Fruit fly (Drosophila melanogaster) whole organism, embryonic: ENCODE data around the gene DCTN6-p27.
A peak's percentile ranks its signal among the peaks of the same experiment; 100 is the strongest.

Experiments used
- ATbp ChIP-seq: fragments of 200-800 bp; sonication (Bioruptor generic); optimal IDR thresholded peaks from 2 replicates; lab custom pipeline; 2017; ENCODE audit warnings: missing biosample characterization, mild to moderate bottlenecking, missing genetic modification characterization, missing genetic modification reagents
- Abd-B ChIP-seq: fragments of 200-800 bp; sonication (Bioruptor generic); optimal IDR thresholded peaks from 2 replicates; lab custom pipeline; 2018; ENCODE audit warnings: missing biosample characterization, mild to moderate bottlenecking, missing genetic modification characterization, moderate library complexity
- Atf3 ChIP-seq: fragments of 200-800 bp; sonication (Bioruptor generic); optimal IDR thresholded peaks from 3 replicates; lab custom pipeline; 2016; ENCODE audit warnings: missing biosample characterization, missing genetic modification characterization
- Blimp-1 ChIP-seq: fragments of 200-800 bp; sonication (Bioruptor generic); optimal IDR thresholded peaks from 3 replicates; lab custom pipeline; 2018; ENCODE audit warnings: missing biosample characterization, missing genetic modification characterization, mild to moderate bottlenecking, moderate library complexity, missing genetic modification reagents
- CG10209 ChIP-seq: fragments of 200-800 bp; sonication (Bioruptor generic); optimal IDR thresholded peaks from 3 replicates; lab custom pipeline; 2017; ENCODE audit warnings: missing biosample characterization, mild to moderate bottlenecking, missing genetic modification characterization, missing genetic modification reagents
- CG1024 ChIP-seq: fragments of 200-800 bp; sonication (Bioruptor generic); IDR thresholded peaks from 2 replicates; pipeline ENCODE4 v1.3.6; 2022; ENCODE audit warnings: missing biosample characterization, missing genetic modification characterization
- CG11398 ChIP-seq: fragments of 200-800 bp; sonication (Bioruptor generic); optimal IDR thresholded peaks from 2 replicates; lab custom pipeline; 2016; ENCODE audit warnings: missing biosample characterization, missing genetic modification characterization
- CG11560 ChIP-seq: fragments of 200-800 bp; sonication (Bioruptor generic); IDR thresholded peaks from 3 replicates; pipeline ENCODE4 v1.3.6; 2022; ENCODE audit warnings: missing biosample characterization, missing genetic modification characterization
- CG12769 ChIP-seq: fragments of 200-800 bp; sonication (Bioruptor generic); optimal IDR thresholded peaks from 2 replicates; lab custom pipeline; 2019; ENCODE audit warnings: missing biosample characterization, mild to moderate bottlenecking, missing genetic modification characterization, moderate library complexity
- CG13296 ChIP-seq: fragments of 200-800 bp; sonication (Bioruptor generic); optimal IDR thresholded peaks from 3 replicates; lab custom pipeline; 2018; ENCODE audit warnings: missing biosample characterization, mild to moderate bottlenecking, missing genetic modification characterization
- CG14014 ChIP-seq: fragments of 200-800 bp; sonication (Bioruptor generic); IDR thresholded peaks from 2 replicates; pipeline ENCODE4 v1.3.6; 2022; ENCODE audit warnings: missing biosample characterization, missing genetic modification characterization
- CG15696 ChIP-seq: fragments of 200-800 bp; sonication (Bioruptor generic); optimal IDR thresholded peaks from 2 replicates; lab custom pipeline; 2019; ENCODE audit warnings: missing biosample characterization, mild to moderate bottlenecking, missing genetic modification characterization, moderate library complexity
- CG18262 ChIP-seq: fragments of 200-800 bp; optimal IDR thresholded peaks from 3 replicates; lab custom pipeline; 2019; ENCODE audit warnings: missing biosample characterization, mild to moderate bottlenecking, missing genetic modification characterization, moderate library complexity
- CG18619 ChIP-seq: fragments of 200-800 bp; sonication (Bioruptor generic); optimal IDR thresholded peaks from 3 replicates; lab custom pipeline; 2017; ENCODE audit warnings: missing biosample characterization, mild to moderate bottlenecking, missing genetic modification characterization
- CG2129 ChIP-seq: fragments of 200-800 bp; sonication (Bioruptor generic); IDR thresholded peaks from 2 replicates; pipeline ENCODE4 v1.3.6; 2022; ENCODE audit warnings: missing biosample characterization, missing genetic modification characterization; ENCODE audit not compliant: partially characterized antibody
- CG2678 ChIP-seq: fragments of 200-800 bp; sonication (Bioruptor generic); optimal IDR thresholded peaks from 3 replicates; lab custom pipeline; 2019; ENCODE audit warnings: missing biosample characterization, mild to moderate bottlenecking, missing genetic modification characterization, moderate library complexity
- CG31441 ChIP-seq: fragments of 200-800 bp; sonication (Bioruptor generic); IDR thresholded peaks from 2 replicates; pipeline ENCODE4 v1.3.6; 2022; ENCODE audit warnings: missing biosample characterization, missing genetic modification characterization
- CG33213 ChIP-seq: fragments of 200-800 bp; sonication (Bioruptor generic); optimal IDR thresholded peaks from 3 replicates; lab custom pipeline; 2016; ENCODE audit warnings: missing biosample characterization, missing genetic modification characterization
- CG43689 ChIP-seq: fragments of 200-800 bp; sonication (Bioruptor generic); IDR thresholded peaks from 2 replicates; pipeline ENCODE4 v1.3.6; 2022; ENCODE audit warnings: missing biosample characterization, missing genetic modification characterization
- CG7357 ChIP-seq: fragments of 200-800 bp; sonication (Bioruptor generic); IDR thresholded peaks from 3 replicates; pipeline ENCODE4 v1.3.6; 2022; ENCODE audit warnings: missing biosample characterization, missing genetic modification characterization
- CG7556 ChIP-seq: fragments of 200-800 bp; sonication (Bioruptor generic); optimal IDR thresholded peaks from 2 replicates; lab custom pipeline; 2017; ENCODE audit warnings: missing biosample characterization, mild to moderate bottlenecking, missing genetic modification characterization
- CG8089 ChIP-seq: fragments of 200-800 bp; sonication (Bioruptor generic); optimal IDR thresholded peaks from 3 replicates; lab custom pipeline; 2016; ENCODE audit warnings: missing biosample characterization, missing genetic modification characterization
- Camta ChIP-seq: fragments of 200-800 bp; sonication (Bioruptor generic); optimal IDR thresholded peaks from 2 replicates; lab custom pipeline; 2016; ENCODE audit warnings: missing biosample characterization, missing genetic modification characterization
- Dbx ChIP-seq: fragments of 200-800 bp; sonication (Bioruptor generic); IDR thresholded peaks from 3 replicates; pipeline ENCODE4 v1.3.6; 2022; ENCODE audit warnings: missing biosample characterization, missing genetic modification characterization
- Dek ChIP-seq: fragments of 200-800 bp; sonication (Bioruptor generic); optimal IDR thresholded peaks from 3 replicates; lab custom pipeline; 2019; ENCODE audit warnings: missing biosample characterization, mild to moderate bottlenecking, missing genetic modification characterization, moderate library complexity
- Dip3 ChIP-seq: fragments of 200-800 bp; sonication (Bioruptor generic); optimal IDR thresholded peaks from 3 replicates; lab custom pipeline; 2016; ENCODE audit warnings: missing biosample characterization, missing genetic modification characterization
- Drgx ChIP-seq: fragments of 200-800 bp; sonication (Bioruptor generic); IDR thresholded peaks from 2 replicates; pipeline ENCODE4 v1.3.6; 2022; ENCODE audit warnings: missing biosample characterization, missing genetic modification characterization
- Hmr ChIP-seq: fragments of 200-800 bp; sonication (Bioruptor generic); optimal IDR thresholded peaks from 3 replicates; lab custom pipeline; 2017; ENCODE audit warnings: mild to moderate bottlenecking, missing biosample characterization, missing genetic modification reagents, missing genetic modification characterization
- Jarid2 ChIP-seq: fragments of 200-800 bp; sonication (Bioruptor generic); optimal IDR thresholded peaks from 3 replicates; lab custom pipeline; 2017; ENCODE audit warnings: mild to moderate bottlenecking, missing biosample characterization, missing genetic modification reagents, missing genetic modification characterization
- Mrtf ChIP-seq: fragments of 200-800 bp; sonication (Bioruptor generic); IDR thresholded peaks from 3 replicates; pipeline ENCODE4 v1.3.6; 2022; ENCODE audit warnings: missing biosample characterization, missing genetic modification characterization
- Rx ChIP-seq: fragments of 200-800 bp; sonication (Bioruptor generic); IDR thresholded peaks from 2 replicates; pipeline ENCODE4 v1.3.6; 2022; ENCODE audit warnings: missing biosample characterization, missing genetic modification characterization
- Spps ChIP-seq: fragments of 200-800 bp; sonication (Bioruptor generic); optimal IDR thresholded peaks from 2 replicates; lab custom pipeline; 2018; ENCODE audit warnings: missing biosample characterization, mild to moderate bottlenecking, missing genetic modification characterization
- Xrp1 ChIP-seq: fragments of 200-800 bp; sonication (Bioruptor generic); IDR thresholded peaks from 2 replicates; pipeline ENCODE4 v1.3.6; 2022; ENCODE audit warnings: missing biosample characterization, missing genetic modification characterization
- emc ChIP-seq: fragments of 200-800 bp; sonication (Bioruptor generic); optimal IDR thresholded peaks from 2 replicates; lab custom pipeline; 2016; ENCODE audit warnings: missing biosample characterization, missing genetic modification characterization
- fu2 ChIP-seq: fragments of 200-800 bp; sonication (Bioruptor generic); optimal IDR thresholded peaks from 2 replicates; lab custom pipeline; 2016; ENCODE audit warnings: missing biosample characterization, missing genetic modification characterization
- gcm ChIP-seq: fragments of 200-800 bp; sonication (Bioruptor generic); optimal IDR thresholded peaks from 2 replicates; lab custom pipeline; 2019; ENCODE audit warnings: missing biosample characterization, mild to moderate bottlenecking, missing genetic modification characterization, moderate library complexity
- gsb ChIP-seq: fragments of 200-800 bp; sonication (Bioruptor generic); IDR thresholded peaks from 2 replicates; pipeline ENCODE4 v1.3.6; 2022; ENCODE audit warnings: missing biosample characterization, missing genetic modification characterization
- gsb-n ChIP-seq: fragments of 200-800 bp; sonication (Bioruptor generic); optimal IDR thresholded peaks from 3 replicates; lab custom pipeline; 2018; ENCODE audit warnings: missing biosample characterization, mild to moderate bottlenecking, missing genetic modification characterization
- hb ChIP-seq: fragments of 200-800 bp; sonication (Bioruptor generic); IDR thresholded peaks from 3 replicates; pipeline ENCODE4 v1.3.6; 2022; ENCODE audit warnings: missing biosample characterization, missing genetic modification characterization; ENCODE audit not compliant: partially characterized antibody
- klu ChIP-seq: fragments of 200-800 bp; sonication (Bioruptor generic); IDR thresholded peaks from 2 replicates; pipeline ENCODE4 v1.3.6; 2022; ENCODE audit warnings: missing biosample characterization, missing genetic modification characterization
- p53 ChIP-seq: fragments of 200-800 bp; sonication (Bioruptor generic); optimal IDR thresholded peaks from 2 replicates; lab custom pipeline; 2016; ENCODE audit warnings: missing biosample characterization, missing genetic modification characterization
- pan ChIP-seq, 4 experiments: fragments of >200 bp in 3 of 4; fragments of 200-800 bp in 1 of 4; sonication (Bioruptor generic) in 1 of 4; optimal IDR thresholded peaks in 3 of 4; IDR thresholded peaks in 1 of 4; 2 replicates each; pipeline versions ENCODE4 v1.3.6 to Lab custom; 2017 to 2022; ENCODE audit warnings: missing biosample characterization in 2 of 4, missing genetic modification characterization in 2 of 4, mixed read lengths in 1 of 4
- row ChIP-seq: fragments of 200-800 bp; sonication (Bioruptor generic); IDR thresholded peaks from 3 replicates; pipeline ENCODE4 v1.3.6; 2022; ENCODE audit warnings: missing biosample characterization, missing genetic modification characterization
- slp2 ChIP-seq: fragments of 200-800 bp; sonication (Bioruptor generic); optimal IDR thresholded peaks from 2 replicates; lab custom pipeline; 2016; ENCODE audit warnings: missing biosample characterization, missing genetic modification characterization
- stwl ChIP-seq: fragments of 200-800 bp; sonication (Bioruptor generic); optimal IDR thresholded peaks from 3 replicates; lab custom pipeline; 2018; ENCODE audit warnings: missing biosample characterization, mild to moderate bottlenecking, missing genetic modification characterization, moderate library complexity
- tin ChIP-seq: fragments of 200-800 bp; sonication (Bioruptor generic); optimal IDR thresholded peaks from 3 replicates; lab custom pipeline; 2016; ENCODE audit warnings: missing biosample characterization, missing genetic modification characterization
- unc-4 ChIP-seq: fragments of 200-800 bp; sonication (Bioruptor generic); IDR thresholded peaks from 2 replicates; pipeline ENCODE4 v1.3.6; 2022; ENCODE audit warnings: missing biosample characterization, missing genetic modification characterization; ENCODE audit not compliant: partially characterized antibody

Gene DCTN6-p27

dm6 chr2L:19133465-19134365 is 1.6 kb downstream of the DCTN6-p27 start, which contains the start of gene brat (continued):
- TF ChIP-seq p53 (GFP tag; lab: Kevin White, UChicago) = peak; percentile 59
- TF ChIP-seq CG8089 (GFP tag; lab: Kevin White, UChicago) = peak; percentile 21
- TF ChIP-seq CG2129 (GFP tag; lab: Robert Waterston, UW) = peak; percentile 91
- TF ChIP-seq Spps = no peak
- TF ChIP-seq ATbp (GFP tag; lab: Kevin White, UChicago) = no peak
- TF ChIP-seq gcm (GFP tag; lab: Kevin White, UChicago) = no peak
- TF ChIP-seq Hmr = peak; percentile 67
- peak; percentile 47 for TF ChIP-seq tin (GFP tag; lab: Kevin White, UChicago)
- peak; percentile 44 for TF ChIP-seq Atf3 (GFP tag; lab: Kevin White, UChicago)
- TF ChIP-seq row (GFP tag; lab: Robert Waterston, UW) = peak; percentile 83
- peak; percentile 44 for TF ChIP-seq fu2 (GFP tag; lab: Kevin White, UChicago)
- peak; percentile 6 for TF ChIP-seq gsb-n (tag; lab: Kevin White, UChicago)
- TF ChIP-seq gsb = no peak
- TF ChIP-seq Jarid2 (GFP tag; lab: Kevin White, UChicago) = no peak
- peak; percentile 15 for TF ChIP-seq CG10209 (GFP tag; lab: Kevin White, UChicago)
- TF ChIP-seq CG7556 (GFP tag; lab: Kevin White, UChicago) = peak; percentile 1
- peak; percentile 47 for TF ChIP-seq CG33213
- peak; percentile 69 for TF ChIP-seq CG7357 (GFP tag; lab: Robert Waterston, UW)
- TF ChIP-seq CG13296 (GFP tag; lab: Kevin White, UChicago) = no peak
- no peak for TF ChIP-seq pan (optimal IDR thresholded peaks at IDR 0.05; lab: Kevin White, UChicago)
- TF ChIP-seq pan (GFP tag; optimal IDR thresholded peaks at IDR 0.05 in 1 of 2, IDR thresholded peaks at IDR 0.05 in 1 of 2) = no peak
- TF ChIP-seq CG1024 (GFP tag; lab: Robert Waterston, UW) = no peak
- TF ChIP-seq Mrtf = no peak
- TF ChIP-seq CG14014 (GFP tag; lab: Robert Waterston, UW) = peak; percentile 38; the same call in 1 of the 2 replicates
- TF ChIP-seq hb (GFP tag; lab: Robert Waterston, UW) = peak; percentile 85; the same call in 2 of the 3 replicates
- no peak for TF ChIP-seq CG43689 (GFP tag; lab: Robert Waterston, UW)
- peak; percentile 62 for TF ChIP-seq CG2678
- TF ChIP-seq CG18619 (GFP tag; lab: Kevin White, UChicago) = no peak
- 0 out of 3 replicates have a peak, but pooled peaks have one; percentile 22 for TF ChIP-seq Dbx (GFP tag; lab: Robert Waterston, UW)
- TF ChIP-seq CG12769 = no peak
- TF ChIP-seq klu (GFP tag; lab: Robert Waterston, UW) = no peak
- peak; percentile 80 for TF ChIP-seq stwl (tag; lab: Kevin White, UChicago)
- peak; percentile 89 for TF ChIP-seq unc-4 (GFP tag; lab: Robert Waterston, UW)
- peak; percentile 13 for TF ChIP-seq CG11398 (GFP tag; lab: Kevin White, UChicago)
- TF ChIP-seq CG31441 (GFP tag; lab: Robert Waterston, UW) = peak; percentile 38; the same call in 1 of the 2 replicates
- peak; percentile 18 for TF ChIP-seq Dek (tag; lab: Kevin White, UChicago)
- no peak for TF ChIP-seq Rx (GFP tag; lab: Robert Waterston, UW)
- TF ChIP-seq emc (GFP tag; lab: Kevin White, UChicago) = no peak
- peak; percentile 47 for TF ChIP-seq Camta (GFP tag; lab: Kevin White, UChicago)
- TF ChIP-seq Drgx (GFP tag; lab: Robert Waterston, UW) = 0 out of 2 replicates have a peak, but pooled peaks have one; percentile 21
- TF ChIP-seq CG15696 (tag; lab: Kevin White, UChicago) = peak; percentile 56
- TF ChIP-seq Dip3 (GFP tag; lab: Kevin White, UChicago) = peak; percentile 64
- peak; percentile 56 for TF ChIP-seq CG18262 (tag; lab: Kevin White, UChicago)
- no peak for TF ChIP-seq Blimp-1 (GFP tag; lab: Kevin White, UChicago)
- TF ChIP-seq CG11560 (tag; lab: Robert Waterston, UW) = peak; percentile 72; the same call in 2 of the 3 replicates
- peak; percentile 51 for TF ChIP-seq Abd-B (GFP tag; lab: Kevin White, UChicago)
- peak; percentile 42 for TF ChIP-seq slp2
- peak; percentile 33; the same call in 1 of the 2 replicates for TF ChIP-seq Xrp1 (GFP tag; lab: Robert Waterston, UW)
